Worm (Caenorhabditis elegans) whole organism, early embryonic: ENCODE data around the gene F40F8.4.

Experiments used
- ama-1 ChIP-seq: fragments of 150-350 bp; optimal IDR thresholded peaks from 2 replicates; lab custom pipeline; 2014
- hmbx-1 ChIP-seq: sonication (generic microtip); optimal IDR thresholded peaks from 2 replicates; lab custom pipeline; 2016; ENCODE audit warnings: mild to moderate bottlenecking, missing genetic modification characterization, missing compliant biosample characterization
- hmg-4 ChIP-seq: fragments of 200-800 bp; sonication (Bioruptor generic); optimal IDR thresholded peaks from 2 replicates; lab custom pipeline; 2018; ENCODE audit warnings: mild to moderate bottlenecking, missing genetic modification characterization, missing compliant biosample characterization
- tbx-11 ChIP-seq: fragments of 200-800 bp; sonication (Bioruptor generic); IDR thresholded peaks from 2 replicates; pipeline ENCODE4 v1.3.6; 2022; ENCODE audit warnings: missing genetic modification characterization, missing compliant biosample characterization
- tra-4 ChIP-seq: sonication (generic microtip); optimal IDR thresholded peaks from 2 replicates; lab custom pipeline; 2017; ENCODE audit warnings: missing genetic modification characterization, missing compliant biosample characterization

DNA sequence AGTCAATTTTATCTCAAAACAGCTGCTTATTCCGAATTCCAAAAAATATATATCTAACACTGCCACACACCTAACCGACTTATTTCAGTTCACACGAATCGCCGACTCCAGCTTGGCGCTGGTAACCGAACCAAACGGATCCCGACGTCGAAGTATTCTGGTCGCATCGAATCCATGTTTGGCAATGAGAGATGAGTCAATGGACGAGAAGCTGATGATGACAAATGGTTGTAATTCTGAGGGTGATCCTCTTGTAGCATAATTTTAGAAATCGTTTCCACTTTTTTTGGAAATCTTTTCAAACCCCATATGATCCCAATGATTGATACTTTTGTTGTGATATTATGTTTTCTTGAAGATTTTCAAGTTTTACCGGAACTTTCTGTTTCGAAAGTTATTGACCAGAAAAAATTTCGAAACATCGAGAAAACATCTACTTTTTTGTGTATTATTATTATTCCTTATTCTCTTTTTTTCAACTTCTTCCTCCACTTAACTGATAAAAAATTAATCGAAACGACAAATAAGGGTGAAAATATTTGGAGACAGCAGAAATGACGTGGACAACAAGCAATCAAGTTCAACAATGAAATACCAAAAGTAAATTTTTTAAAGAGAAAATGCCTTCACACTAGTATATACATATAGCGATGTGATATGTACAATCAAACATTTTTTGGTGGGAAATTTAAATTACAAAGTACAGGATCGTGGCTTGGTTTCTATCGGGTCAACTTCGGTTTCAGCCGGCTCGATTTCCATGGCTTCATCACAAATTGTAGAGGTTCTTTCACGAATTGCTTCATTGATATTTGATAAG lies 10.0 kb upstream of the F40F8.4 start:
- TF ChIP-seq tra-4 (tag; lab: Kevin White, UChicago) (no peak), hmg-4 (no peak), hmbx-1 (tag; lab: Kevin White, UChicago) (no peak), ama-1 (lab: Kevin White, UChicago) (no peak), tbx-11 (GFP tag; lab: Robert Waterston, UW) (no peak)
